Fruit fly (Drosophila melanogaster): ENCODE data around the gene Sfp84E.
A peak's percentile ranks its signal among the peaks of the same experiment; 100 is the strongest.

The Sfp84E gene

DNA sequence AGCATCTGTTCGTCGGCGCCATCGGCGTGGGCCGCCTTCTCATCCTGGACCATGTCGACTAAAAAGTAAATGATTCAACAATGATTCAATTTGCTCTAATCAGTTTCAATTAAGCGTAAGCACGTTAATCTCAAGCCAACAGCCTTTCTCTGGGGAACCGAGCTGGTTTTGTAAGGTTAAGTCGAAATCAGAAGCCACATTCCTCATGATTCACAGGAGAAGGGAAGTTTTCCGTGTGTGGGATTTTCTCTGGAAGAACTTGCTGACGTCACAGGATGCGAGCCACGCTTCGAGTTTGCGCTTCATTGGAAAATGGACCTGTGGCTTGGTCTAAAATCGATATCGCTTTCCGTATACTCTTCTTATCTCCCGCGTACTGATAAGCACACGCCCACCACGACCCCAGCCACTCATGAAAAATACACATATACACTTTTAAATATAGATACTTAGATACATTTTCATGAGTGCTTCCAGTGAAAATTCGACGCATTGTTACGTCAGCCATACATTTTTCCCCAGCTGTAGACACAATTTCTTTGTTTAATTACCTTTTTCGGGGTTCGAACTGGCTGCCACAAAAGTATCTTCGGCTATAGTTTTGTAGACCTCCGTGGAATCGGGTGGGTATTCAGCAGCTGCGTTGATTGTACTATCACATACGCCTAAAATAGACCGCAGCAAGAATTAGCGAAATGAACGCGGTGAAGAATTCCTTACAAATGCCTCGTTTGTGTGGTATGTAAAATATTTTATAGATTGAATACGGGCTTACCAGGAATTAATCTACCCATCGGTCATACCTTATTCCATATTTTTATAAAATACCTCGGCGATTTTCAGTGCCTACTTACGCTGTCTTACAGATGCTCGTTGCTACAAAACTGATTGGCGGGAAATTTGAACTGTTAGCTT is 2.9 kb downstream of the Sfp84E start:
- TF ChIP-seq MESR4 (GFP tag; optimal IDR thresholded peaks at IDR 0.05) (peak; percentile 94), Mrtf (GFP tag; IDR thresholded peaks at IDR 0.05) (no peak), pita (GFP tag; optimal IDR thresholded peaks at IDR 0.05) (no peak), CG2889 (GFP tag; IDR thresholded peaks at IDR 0.05) (no peak), Lhr (GFP tag; optimal IDR thresholded peaks at IDR 0.05) (peak; percentile 86), Ets97D (GFP tag; optimal IDR thresholded peaks at IDR 0.05) (peak; percentile 43), CG17385 (GFP tag; optimal IDR thresholded peaks at IDR 0.05) (peak; percentile 33), Med (GFP tag) (peak; percentile 89), CG6854 (GFP tag; optimal IDR thresholded peaks at IDR 0.05) (peak; percentile 1), CG17802 (tag; optimal IDR thresholded peaks at IDR 0.05) (no peak), sr (GFP tag; IDR thresholded peaks at IDR 0.05) (peak; percentile 59; the same call in 1 of the 3 replicates), CG10267 (tag; optimal IDR thresholded peaks at IDR 0.05) (peak; percentile 56), CG12744 (GFP tag; optimal IDR thresholded peaks at IDR 0.05) (no peak), CG3847 (GFP tag; IDR thresholded peaks at IDR 0.05) (no peak), CG15011 (GFP tag; optimal IDR thresholded peaks at IDR 0.05) (no peak), mirr (GFP tag; optimal IDR thresholded peaks at IDR 0.05) (peak; percentile 41), CHES-1-like (GFP tag; optimal IDR thresholded peaks at IDR 0.05) (peak; percentile 9), grn (GFP tag; optimal IDR thresholded peaks at IDR 0.05) (peak; percentile 55), CG32767 (GFP tag; IDR thresholded peaks at IDR 0.05) (peak; percentile 58; the same call in 1 of the 2 replicates), Ssrp (tag; optimal IDR thresholded peaks at IDR 0.05) (no peak), Atf6 (GFP tag; IDR thresholded peaks at IDR 0.05) (0 out of 2 replicates have a peak, but pooled peaks have one; percentile 35), gro (GFP tag; optimal IDR thresholded peaks at IDR 0.05) (peak; percentile 74), CG1529 (GFP tag; optimal IDR thresholded peaks at IDR 0.05) (no peak), pzg (GFP tag; optimal IDR thresholded peaks at IDR 0.05) (peak; percentile 98), Side (GFP tag; optimal IDR thresholded peaks at IDR 0.05) (peak; percentile 2), NC2α (GFP tag; optimal IDR thresholded peaks at IDR 0.05) (peak; percentile 42), CG12155 (GFP tag; optimal IDR thresholded peaks at IDR 0.05) (peak; percentile 10), jing (GFP tag; optimal IDR thresholded peaks at IDR 0.05) (no peak), chinmo (GFP tag; IDR thresholded peaks at IDR 0.05; ENCODE audit: partially characterized antibody) (peak; percentile 43; the same call in 1 of the 4 replicates), ssp (GFP tag; IDR thresholded peaks at IDR 0.05) (peak; percentile 76), Spps (tag; optimal IDR thresholded peaks at IDR 0.05) (peak; percentile 44), row (GFP tag; IDR thresholded peaks at IDR 0.05) (peak; percentile 21; the same call in 1 of the 3 replicates), CG9817 (tag; optimal IDR thresholded peaks at IDR 0.05) (no peak), shn (GFP tag; optimal IDR thresholded peaks at IDR 0.05) (peak; percentile 2), MBD-R2 (GFP tag; IDR thresholded peaks at IDR 0.05) (peak; percentile 35; the same call in 1 of the 2 replicates), Stat92E (GFP tag; optimal IDR thresholded peaks at IDR 0.05) (peak in 1 of 3 experiments; percentile 89), CG2120 (GFP tag; optimal IDR thresholded peaks at IDR 0.05) (peak; percentile 16), Nf-YB (GFP tag; optimal IDR thresholded peaks at IDR 0.05) (peak; percentile 4), Jarid2 (GFP tag; optimal IDR thresholded peaks at IDR 0.05) (peak; percentile 68), dati (GFP tag; IDR thresholded peaks at IDR 0.05) (no peak), HmgD (GFP tag; optimal IDR thresholded peaks at IDR 0.05) (peak; percentile 70), trem (tag; optimal IDR thresholded peaks at IDR 0.05) (peak; percentile 80), CG15269 (tag; optimal IDR thresholded peaks at IDR 0.05) (peak; percentile 13), CG4730 (GFP tag; IDR thresholded peaks at IDR 0.05) (no peak), MTF-1 (GFP tag; optimal IDR thresholded peaks at IDR 0.05; ENCODE audit: borderline replicate concordance) (no peak), zfh1 (GFP tag; IDR thresholded peaks at IDR 0.05) (no peak), TFAM (GFP tag; optimal IDR thresholded peaks at IDR 0.05) (no peak), nau (GFP tag; optimal IDR thresholded peaks at IDR 0.05) (peak; percentile 18)
